Worm (Caenorhabditis elegans) whole organism, mixed stage, embryonic: ENCODE measurements around the gene sld-5.
A peak's percentile ranks its signal among the peaks of the same experiment; 100 is the strongest.

Experiments
- M03D4.4 ChIP-seq: sonication (generic microtip); optimal IDR thresholded peaks from 2 replicates; lab custom pipeline; 2017; ENCODE audit warnings: mild to moderate bottlenecking, missing genetic modification characterization, missing compliant biosample characterization
- bed-3 ChIP-seq: fragments of 200-800 bp; sonication (Bioruptor generic); optimal IDR thresholded peaks from 3 replicates; lab custom pipeline; 2018; ENCODE audit warnings: mild to moderate bottlenecking, missing genetic modification characterization, moderate library complexity, missing compliant biosample characterization
- blmp-1 ChIP-seq: fragments of 150-350 bp; optimal IDR thresholded peaks from 2 replicates; lab custom pipeline; 2014; ENCODE audit warnings: missing biosample characterization, missing genetic modification characterization
- ceh-39 ChIP-seq: fragments of 150-350 bp; optimal IDR thresholded peaks from 2 replicates; lab custom pipeline; 2014; ENCODE audit warnings: missing biosample characterization, missing genetic modification characterization
- ceh-43 ChIP-seq: fragments of 200-800 bp; sonication (Bioruptor generic); optimal IDR thresholded peaks from 2 replicates; lab custom pipeline; 2018; ENCODE audit warnings: mild to moderate bottlenecking, missing genetic modification characterization, moderate library complexity, missing compliant biosample characterization
- ceh-83 ChIP-seq: fragments of 200-800 bp; sonication (Bioruptor generic); optimal IDR thresholded peaks from 2 replicates; lab custom pipeline; 2018; ENCODE audit warnings: mild to moderate bottlenecking, missing genetic modification characterization, missing compliant biosample characterization
- ces-1 ChIP-seq: fragments of 150-350 bp; optimal IDR thresholded peaks from 2 replicates; lab custom pipeline; 2014; ENCODE audit warnings: missing biosample characterization, missing genetic modification reagents, missing genetic modification characterization
- cnd-1 ChIP-seq: fragments of 200-800 bp; sonication (Bioruptor generic); optimal IDR thresholded peaks from 2 replicates; lab custom pipeline; 2018; ENCODE audit warnings: mild to moderate bottlenecking, missing genetic modification characterization, missing compliant biosample characterization
- drap-1 ChIP-seq: fragments of 200-800 bp; sonication (Bioruptor generic); optimal IDR thresholded peaks from 3 replicates; lab custom pipeline; 2018; ENCODE audit warnings: mild to moderate bottlenecking, missing genetic modification characterization, missing compliant biosample characterization
- elt-1 ChIP-seq: sonication (generic microtip); optimal IDR thresholded peaks from 2 replicates; lab custom pipeline; 2017; ENCODE audit warnings: missing genetic modification characterization, mild to moderate bottlenecking, missing compliant biosample characterization, antibody characterized with exemption, moderate library complexity, borderline replicate concordance; ENCODE audit not compliant: insufficient read depth
- elt-3 ChIP-seq: fragments of 150-350 bp; optimal IDR thresholded peaks from 2 replicates; lab custom pipeline; 2014; ENCODE audit warnings: missing biosample characterization, missing genetic modification characterization
- flh-1 ChIP-seq: fragments of 200-800 bp; sonication (Bioruptor generic); optimal IDR thresholded peaks from 2 replicates; lab custom pipeline; 2018; ENCODE audit warnings: mild to moderate bottlenecking, missing genetic modification characterization, moderate library complexity, missing compliant biosample characterization
- hlh-1 ChIP-seq: fragments of 150-350 bp; optimal IDR thresholded peaks from 2 replicates; lab custom pipeline; 2014; ENCODE audit warnings: missing biosample characterization, missing genetic modification reagents, missing genetic modification characterization
- lin-13 ChIP-seq: fragments of 150-350 bp; optimal IDR thresholded peaks from 2 replicates; lab custom pipeline; 2014; ENCODE audit warnings: missing biosample characterization, missing genetic modification characterization
- lin-32 ChIP-seq: fragments of 200-800 bp; sonication (Bioruptor generic); optimal IDR thresholded peaks from 2 replicates; lab custom pipeline; 2018; ENCODE audit warnings: mild to moderate bottlenecking, missing genetic modification characterization, missing compliant biosample characterization
- lsy-2 ChIP-seq: fragments of 150-350 bp; optimal IDR thresholded peaks from 2 replicates; lab custom pipeline; 2014; ENCODE audit warnings: missing biosample characterization, missing genetic modification characterization
- mab-5 ChIP-seq: fragments of 150-350 bp; optimal IDR thresholded peaks from 2 replicates; lab custom pipeline; 2014; ENCODE audit warnings: missing biosample characterization, missing genetic modification characterization
- mep-1 ChIP-seq: fragments of 150-350 bp; optimal IDR thresholded peaks from 2 replicates; lab custom pipeline; 2017; ENCODE audit warnings: missing biosample characterization, missing genetic modification reagents, missing genetic modification characterization, inconsistent platforms
- mls-2 ChIP-seq: sonication (generic microtip); optimal IDR thresholded peaks from 2 replicates; lab custom pipeline; 2016; ENCODE audit warnings: mild to moderate bottlenecking, missing genetic modification characterization, moderate library complexity, missing compliant biosample characterization
- nhr-12 ChIP-seq: fragments of 150-350 bp; optimal IDR thresholded peaks from 2 replicates; lab custom pipeline; 2014; ENCODE audit warnings: missing biosample characterization, missing genetic modification characterization
- nhr-2 ChIP-seq: fragments of 150-350 bp; optimal IDR thresholded peaks from 2 replicates; lab custom pipeline; 2014; ENCODE audit warnings: missing biosample characterization, missing genetic modification characterization
- nhr-237 ChIP-seq: fragments of 150-350 bp; optimal IDR thresholded peaks from 2 replicates; lab custom pipeline; 2014; ENCODE audit warnings: missing biosample characterization, missing genetic modification characterization
- nhr-28 ChIP-seq: fragments of 150-350 bp; optimal IDR thresholded peaks from 2 replicates; lab custom pipeline; 2014; ENCODE audit warnings: missing biosample characterization, missing genetic modification characterization
- nhr-76 ChIP-seq: sonication (generic microtip); optimal IDR thresholded peaks from 2 replicates; lab custom pipeline; 2017; ENCODE audit warnings: missing biosample characterization, missing genetic modification characterization
- pha-4 ChIP-seq: fragments of 150-350 bp; optimal IDR thresholded peaks from 2 replicates; lab custom pipeline; 2018; ENCODE audit warnings: missing biosample characterization, missing genetic modification reagents, missing genetic modification characterization
- sem-2 ChIP-seq: fragments of 200-800 bp; sonication (Bioruptor generic); optimal IDR thresholded peaks from 2 replicates; lab custom pipeline; 2018; ENCODE audit warnings: mild to moderate bottlenecking, missing genetic modification characterization, missing compliant biosample characterization
- snpc-4 ChIP-seq: fragments of 150-350 bp; optimal IDR thresholded peaks from 2 replicates; lab custom pipeline; 2014; ENCODE audit warnings: missing biosample characterization, missing genetic modification characterization
- sptf-1 ChIP-seq: sonication (generic microtip); optimal IDR thresholded peaks from 2 replicates; lab custom pipeline; 2017; ENCODE audit warnings: mild to moderate bottlenecking, missing genetic modification characterization, moderate library complexity, missing compliant biosample characterization
- tbx-8 ChIP-seq: fragments of 200-800 bp; sonication (Bioruptor generic); optimal IDR thresholded peaks from 2 replicates; lab custom pipeline; 2018; ENCODE audit warnings: mild to moderate bottlenecking, missing genetic modification characterization, moderate library complexity, missing compliant biosample characterization
- unc-120 ChIP-seq: sonication (generic microtip); optimal IDR thresholded peaks from 2 replicates; lab custom pipeline; 2017; ENCODE audit warnings: missing genetic modification characterization, missing compliant biosample characterization; ENCODE audit not compliant: poor library complexity, severe bottlenecking
- unc-39 ChIP-seq: fragments of 150-350 bp; optimal IDR thresholded peaks from 2 replicates; lab custom pipeline; 2014; ENCODE audit warnings: missing biosample characterization, missing genetic modification characterization
- unc-62 ChIP-seq: fragments of 150-350 bp; optimal IDR thresholded peaks from 2 replicates; lab custom pipeline; 2014; ENCODE audit warnings: missing biosample characterization, missing genetic modification reagents, missing genetic modification characterization
- zip-8 ChIP-seq: fragments of 150-350 bp; optimal IDR thresholded peaks from 2 replicates; lab custom pipeline; 2014; ENCODE audit warnings: missing biosample characterization, missing genetic modification characterization
- ztf-11 ChIP-seq: fragments of 150-350 bp; optimal IDR thresholded peaks from 2 replicates; lab custom pipeline; 2014; ENCODE audit warnings: missing biosample characterization, missing genetic modification characterization

Gene sld-5

DNA sequence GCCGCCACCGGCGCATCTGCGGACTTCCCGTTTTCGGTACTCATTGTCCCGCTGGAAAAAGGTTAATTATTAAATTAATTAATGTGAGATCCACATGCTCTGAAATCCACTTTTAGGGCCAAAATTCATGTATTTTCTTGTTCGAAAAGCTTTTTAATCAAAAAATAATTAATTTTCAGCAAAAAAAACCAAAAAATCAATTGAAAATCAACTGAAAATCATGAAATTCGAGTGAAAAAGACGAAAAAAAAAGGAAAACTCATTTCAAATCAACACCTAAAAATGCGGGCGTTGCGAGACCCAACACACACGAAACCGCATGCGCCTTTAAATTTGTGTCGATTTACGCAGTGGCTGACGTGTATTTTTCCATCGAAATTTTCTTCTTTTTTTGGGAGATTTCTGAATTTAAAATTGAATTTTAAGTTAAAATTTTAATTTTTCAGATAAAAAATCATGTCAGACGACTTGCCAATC is 32.2 kb upstream of the sld-5 start, which contains the start of the genes prmt-1 and cdkr-3:
Gene prmt-1 (minus strand): TSS at position 51 of the 477 bp plus-strand sequence.
Gene cdkr-3 (plus strand): TSS at position 447 of the 477 bp plus-strand sequence.
- TF ChIP-seq zip-8 (no peak), nhr-76 (no peak), ztf-11 (tag; lab: Kevin White, UChicago) (no peak), cnd-1 (no peak), nhr-28 (tag; lab: Kevin White, UChicago) (no peak), sptf-1 (tag; lab: Kevin White, UChicago) (no peak), nhr-237 (tag; lab: Kevin White, UChicago) (peak; percentile 20), unc-39 (tag; lab: Kevin White, UChicago) (no peak), blmp-1 (tag; lab: Kevin White, UChicago) (no peak), nhr-12 (tag; lab: Kevin White, UChicago) (no peak), bed-3 (GFP tag; lab: Kevin White, UChicago) (no peak), unc-120 (tag; lab: Kevin White, UChicago) (no peak), elt-1 (tag; lab: Kevin White, UChicago) (no peak), mls-2 (no peak), sem-2 (GFP tag; lab: Kevin White, UChicago) (no peak), tbx-8 (no peak), lsy-2 (peak; percentile 47), ceh-83 (no peak), lin-13 (tag; lab: Kevin White, UChicago) (no peak), mep-1 (tag; lab: Kevin White, UChicago) (peak; percentile 77), lin-32 (GFP tag; lab: Kevin White, UChicago) (no peak), pha-4 (tag; lab: Kevin White, UChicago) (no peak), ces-1 (GFP tag; lab: Kevin White, UChicago) (peak; percentile 61), flh-1 (GFP tag; lab: Kevin White, UChicago) (no peak), mab-5 (tag; lab: Kevin White, UChicago) (no peak), unc-62 (GFP tag; lab: Kevin White, UChicago) (no peak), ceh-43 (GFP tag; lab: Kevin White, UChicago) (peak; percentile 4), hlh-1 (tag; lab: Kevin White, UChicago) (no peak), elt-3 (tag; lab: Kevin White, UChicago) (no peak), M03D4.4 (tag; lab: Kevin White, UChicago) (no peak), ceh-39 (tag; lab: Kevin White, UChicago) (no peak), nhr-2 (tag; lab: Kevin White, UChicago) (no peak)

ce11 chrV:20266992-20267391 is 29.4 kb upstream of the sld-5 start, which contains the start of gene mdt-17:
TSS of gene mdt-17 (minus strand) at chrV:20267247.
- no peak for TF ChIP-seq lin-13 (tag; lab: Kevin White, UChicago)
- TF ChIP-seq pha-4 (tag; lab: Kevin White, UChicago) = no peak
- TF ChIP-seq zip-8 = no peak
- no peak for TF ChIP-seq nhr-76
- TF ChIP-seq lin-32 (GFP tag; lab: Kevin White, UChicago) = no peak
- no peak for TF ChIP-seq ceh-83
- no peak for TF ChIP-seq snpc-4 (tag; lab: Kevin White, UChicago)
- TF ChIP-seq nhr-237 (tag; lab: Kevin White, UChicago) = no peak
- no peak for TF ChIP-seq blmp-1 (tag; lab: Kevin White, UChicago)
- no peak for TF ChIP-seq unc-39 (tag; lab: Kevin White, UChicago)
- TF ChIP-seq ces-1 (GFP tag; lab: Kevin White, UChicago) = no peak
- no peak for TF ChIP-seq bed-3 (GFP tag; lab: Kevin White, UChicago)
- TF ChIP-seq nhr-28 (tag; lab: Kevin White, UChicago) = no peak
- TF ChIP-seq drap-1 (GFP tag; lab: Kevin White, UChicago) = no peak
- no peak for TF ChIP-seq unc-120 (tag; lab: Kevin White, UChicago)
- no peak for TF ChIP-seq sem-2 (GFP tag; lab: Kevin White, UChicago)
- no peak for TF ChIP-seq elt-1 (tag; lab: Kevin White, UChicago)

DNA sequence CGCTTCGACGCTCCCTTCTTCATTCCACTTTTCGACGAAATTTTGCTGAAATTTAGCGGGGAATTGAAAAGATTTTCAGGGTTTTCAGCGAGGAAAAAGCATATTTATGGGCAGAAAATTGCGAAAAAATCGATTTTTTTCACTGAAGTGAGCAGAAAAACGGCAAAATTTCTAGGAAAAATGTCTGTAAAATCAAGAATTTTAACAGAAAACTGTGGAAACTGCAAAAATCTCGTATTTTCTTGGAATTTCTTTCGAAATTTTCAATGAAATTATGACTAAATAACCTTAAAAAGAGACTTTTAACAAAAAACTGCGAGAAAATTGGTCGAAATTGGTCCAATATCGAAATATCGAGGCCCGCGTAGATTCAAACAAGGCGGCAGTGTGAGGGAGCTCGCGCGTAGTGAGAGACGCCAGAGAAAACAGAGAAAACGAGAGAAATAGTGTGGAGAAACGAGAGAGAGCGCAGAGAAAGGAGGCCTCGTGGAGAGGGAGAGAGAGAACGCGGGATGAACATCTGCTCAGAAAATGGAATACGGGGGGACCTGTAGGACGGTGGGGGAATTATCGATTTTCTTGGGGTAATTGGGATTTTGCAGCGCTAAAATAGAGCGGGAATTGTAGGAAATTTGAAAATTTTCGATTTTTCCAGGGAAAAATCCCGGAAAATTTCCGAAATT is 12.0 kb upstream of the sld-5 start, which contains the start of gene swsn-1:
Gene swsn-1 (minus strand): TSS at position 51 of the 683 bp plus-strand sequence.
- peak; percentile 38 for TF ChIP-seq mep-1 (tag; lab: Kevin White, UChicago)
- peak; percentile 65 for TF ChIP-seq lin-32 (GFP tag; lab: Kevin White, UChicago)
- TF ChIP-seq cnd-1 = peak; percentile 70
- TF ChIP-seq ces-1 (GFP tag; lab: Kevin White, UChicago) = peak; percentile 56
- no peak for TF ChIP-seq tbx-8
- peak; percentile 85 for TF ChIP-seq ceh-39 (tag; lab: Kevin White, UChicago)
- no peak for TF ChIP-seq M03D4.4 (tag; lab: Kevin White, UChicago)
- peak; percentile 20 for TF ChIP-seq hlh-1 (tag; lab: Kevin White, UChicago)
- peak; percentile 4 for TF ChIP-seq lsy-2
- TF ChIP-seq unc-120 (tag; lab: Kevin White, UChicago) = no peak
- TF ChIP-seq unc-39 (tag; lab: Kevin White, UChicago) = no peak
